Worm (Caenorhabditis elegans) whole organism, young adult: ENCODE measurements around the gene lin-49.
A peak's percentile ranks its signal among the peaks of the same experiment; 100 is the strongest.

Experiments used
- B0019.2 ChIP-seq: fragments of 200-800 bp; sonication (Bioruptor generic); conservative IDR thresholded peaks from 2 replicates; pipeline ENCODE4 v1.3.6; 2022; ENCODE audit warnings: missing genetic modification reagents, missing genetic modification characterization, missing compliant biosample characterization
- B0035.1 ChIP-seq: sonication (generic microtip); optimal IDR thresholded peaks from 2 replicates; lab custom pipeline; 2016; ENCODE audit warnings: missing genetic modification characterization, mild to moderate bottlenecking, missing compliant biosample characterization, missing genotype, missing genetic modification reagents
- D2030.7 ChIP-seq: fragments of 200-800 bp; sonication (Bioruptor generic); IDR thresholded peaks from 2 replicates; pipeline ENCODE4 v1.3.6; 2022; ENCODE audit warnings: missing genetic modification reagents, missing genetic modification characterization, missing compliant biosample characterization
- F10E7.11 ChIP-seq: sonication (generic microtip); optimal IDR thresholded peaks from 2 replicates; lab custom pipeline; 2017; ENCODE audit warnings: mild to moderate bottlenecking, missing genetic modification characterization, moderate library complexity, missing compliant biosample characterization
- F33H1.4 ChIP-seq: fragments of 200-800 bp; sonication (Bioruptor generic); IDR thresholded peaks from 2 replicates; pipeline ENCODE4 v1.3.6; 2022; ENCODE audit warnings: missing genetic modification reagents, missing genetic modification characterization, missing compliant biosample characterization
- F57A8.1 ChIP-seq: fragments of 200-800 bp; sonication (Bioruptor generic); optimal IDR thresholded peaks from 2 replicates; lab custom pipeline; 2018; ENCODE audit warnings: mild to moderate bottlenecking, missing genetic modification characterization, moderate library complexity, missing compliant biosample characterization
- F57C9.4 ChIP-seq: sonication (generic microtip); optimal IDR thresholded peaks from 2 replicates; lab custom pipeline; 2017; ENCODE audit warnings: mild to moderate bottlenecking, missing genetic modification characterization, missing compliant biosample characterization
- K11D2.4 ChIP-seq: fragments of 200-800 bp; sonication (Bioruptor generic); IDR thresholded peaks from 2 replicates; pipeline ENCODE4 v1.3.6; 2022; ENCODE audit warnings: missing genetic modification reagents, missing genetic modification characterization, missing compliant biosample characterization
- Y56A3A.18 ChIP-seq: fragments of 200-800 bp; sonication (Bioruptor generic); IDR thresholded peaks from 2 replicates; pipeline ENCODE4 v1.3.6; 2022; ENCODE audit warnings: missing genetic modification reagents, missing genetic modification characterization, missing compliant biosample characterization
- akir-1 ChIP-seq: fragments of 200-800 bp; sonication (Bioruptor generic); optimal IDR thresholded peaks from 2 replicates; lab custom pipeline; 2018; ENCODE audit warnings: mild to moderate bottlenecking, missing genetic modification characterization, moderate library complexity, missing compliant biosample characterization
- ama-1 ChIP-seq, 3 experiments: fragments of 150-350 bp in 1 of 3; sonication (generic microtip) in 2 of 3; optimal IDR thresholded peaks; 2 replicates each; lab custom pipeline; 2014 to 2018; ENCODE audit warnings: missing biosample characterization in 2 of 3, missing genetic modification characterization in 2 of 3, missing genetic modification reagents in 2 of 3
- aptf-2 ChIP-seq: fragments of 200-800 bp; sonication (Bioruptor generic); conservative IDR thresholded peaks from 2 replicates; pipeline ENCODE4 v1.3.6; 2022; ENCODE audit warnings: missing genetic modification reagents, missing genetic modification characterization, missing compliant biosample characterization
- athp-1 ChIP-seq: sonication (generic microtip); optimal IDR thresholded peaks from 2 replicates; lab custom pipeline; 2017; ENCODE audit warnings: mild to moderate bottlenecking, missing genetic modification characterization, missing compliant biosample characterization
- attf-6 ChIP-seq: fragments of 200-800 bp; sonication (Bioruptor generic); IDR thresholded peaks from 2 replicates; pipeline ENCODE4 v1.3.6; 2022; ENCODE audit warnings: missing genetic modification reagents, missing genetic modification characterization, missing compliant biosample characterization
- bed-1 ChIP-seq: fragments of 200-800 bp; sonication (Bioruptor generic); IDR thresholded peaks from 2 replicates; pipeline ENCODE4 v1.3.6; 2022; ENCODE audit warnings: missing genetic modification reagents, missing genetic modification characterization, missing compliant biosample characterization
- ccch-3 ChIP-seq: fragments of 200-800 bp; sonication (Bioruptor generic); optimal IDR thresholded peaks from 2 replicates; lab custom pipeline; 2018; ENCODE audit warnings: mild to moderate bottlenecking, missing genetic modification characterization, missing compliant biosample characterization
- cebp-1 ChIP-seq, 2 experiments: fragments of 200-800 bp in 1 of 2; sonication (Bioruptor generic) in 1 of 2; sonication (generic microtip) in 1 of 2; IDR thresholded peaks in 1 of 2; optimal IDR thresholded peaks in 1 of 2; 2 replicates each; pipeline versions ENCODE4 v1.3.6 to Lab custom; 2017 to 2022; ENCODE audit warnings: missing compliant biosample characterization in 2 of 2, missing genetic modification characterization in 2 of 2, mild to moderate bottlenecking in 1 of 2, missing genetic modification reagents in 1 of 2, moderate library complexity in 1 of 2
- ceh-40 ChIP-seq: fragments of 200-800 bp; sonication (Bioruptor generic); IDR thresholded peaks from 2 replicates; pipeline ENCODE4 v1.3.6; 2022; ENCODE audit warnings: missing genetic modification characterization, missing compliant biosample characterization
- chd-7 ChIP-seq: sonication (generic microtip); optimal IDR thresholded peaks from 2 replicates; lab custom pipeline; 2016; ENCODE audit warnings: mild to moderate bottlenecking, missing genetic modification characterization, moderate library complexity, missing compliant biosample characterization
- egrh-3 ChIP-seq: fragments of 200-800 bp; sonication (Bioruptor generic); IDR thresholded peaks from 2 replicates; pipeline ENCODE4 v1.3.6; 2022; ENCODE audit warnings: missing genetic modification reagents, missing genetic modification characterization, missing compliant biosample characterization
- fkh-3 ChIP-seq: sonication (generic microtip); optimal IDR thresholded peaks from 2 replicates; lab custom pipeline; 2016; ENCODE audit warnings: mild to moderate bottlenecking, missing genetic modification characterization, missing compliant biosample characterization
- hlh-12 ChIP-seq: sonication (generic microtip); optimal IDR thresholded peaks from 2 replicates; lab custom pipeline; 2016; ENCODE audit warnings: missing genetic modification characterization, missing compliant biosample characterization
- hmg-1.2 ChIP-seq: fragments of 200-800 bp; sonication (Bioruptor generic); IDR thresholded peaks from 2 replicates; pipeline ENCODE4 v1.3.6; 2022; ENCODE audit warnings: missing genetic modification reagents, missing genetic modification characterization, missing compliant biosample characterization
- let-526 ChIP-seq: fragments of 200-800 bp; sonication (Bioruptor generic); IDR thresholded peaks from 2 replicates; pipeline ENCODE4 v1.3.6; 2022; ENCODE audit warnings: missing genetic modification reagents, missing genetic modification characterization, missing compliant biosample characterization
- lin-35 ChIP-seq, 3 experiments: fragments of 150-350 bp in 2 of 3; sonication (generic microtip) in 1 of 3; optimal IDR thresholded peaks; 2 replicates each; lab custom pipeline; 2014 to 2018; ENCODE audit warnings: missing biosample characterization in 3 of 3, missing genetic modification characterization in 3 of 3, missing genetic modification reagents in 3 of 3
- lin-40 ChIP-seq: sonication (generic microtip); optimal IDR thresholded peaks from 2 replicates; lab custom pipeline; 2016; ENCODE audit warnings: missing genetic modification characterization, mild to moderate bottlenecking, missing compliant biosample characterization, missing genotype, missing genetic modification reagents
- lsl-1 ChIP-seq: fragments of 200-800 bp; sonication (Bioruptor generic); optimal IDR thresholded peaks from 2 replicates; lab custom pipeline; 2018; ENCODE audit warnings: mild to moderate bottlenecking, missing genetic modification characterization, moderate library complexity, missing compliant biosample characterization
- lsy-27 ChIP-seq: sonication (generic microtip); optimal IDR thresholded peaks from 2 replicates; lab custom pipeline; 2017; ENCODE audit warnings: missing genetic modification characterization, mild to moderate bottlenecking, missing compliant biosample characterization, antibody characterized with exemption, missing genotype, borderline replicate concordance; ENCODE audit not compliant: insufficient read depth
- madf-8 ChIP-seq: fragments of 200-800 bp; sonication (Bioruptor generic); conservative IDR thresholded peaks from 2 replicates; pipeline ENCODE4 v1.3.6; 2022; ENCODE audit warnings: missing genetic modification reagents, missing genetic modification characterization, missing compliant biosample characterization
- nfyb-1 ChIP-seq: fragments of 200-800 bp; sonication (Bioruptor generic); IDR thresholded peaks from 2 replicates; pipeline ENCODE4 v1.3.6; 2022; ENCODE audit warnings: missing genetic modification reagents, missing genetic modification characterization, missing compliant biosample characterization
- repo-1 ChIP-seq: sonication (generic microtip); optimal IDR thresholded peaks from 2 replicates; lab custom pipeline; 2017; ENCODE audit warnings: mild to moderate bottlenecking, missing genetic modification characterization, missing compliant biosample characterization
- rpc-1 ChIP-seq, 2 experiments: fragments of 150-350 bp in 1 of 2; sonication (generic microtip) in 1 of 2; optimal IDR thresholded peaks; 2 replicates each; lab custom pipeline; 2014 to 2018; ENCODE audit warnings: missing biosample characterization in 1 of 2, missing genetic modification characterization in 1 of 2, missing genetic modification reagents in 1 of 2, missing genotype in 1 of 2
- snpc-1.1 ChIP-seq: sonication (generic microtip); optimal IDR thresholded peaks from 2 replicates; lab custom pipeline; 2017; ENCODE audit warnings: missing genetic modification characterization, mild to moderate bottlenecking, missing compliant biosample characterization, antibody characterized with exemption, moderate library complexity, missing genotype, missing genetic modification reagents; ENCODE audit not compliant: insufficient read depth
- snpc-4 ChIP-seq, 5 experiments: fragments of 150-350 bp in 1 of 5; sonication (generic microtip) in 4 of 5; optimal IDR thresholded peaks; 2 replicates each; lab custom pipeline; 2014 to 2018; ENCODE audit warnings: missing genetic modification characterization in 5 of 5, missing biosample characterization in 3 of 5, antibody characterized with exemption in 2 of 5, mild to moderate bottlenecking in 2 of 5, missing compliant biosample characterization in 2 of 5, missing genotype in 2 of 5, moderate library complexity in 2 of 5, missing genetic modification reagents in 1 of 5
- somi-1 ChIP-seq: fragments of 200-800 bp; sonication (Bioruptor generic); optimal IDR thresholded peaks from 2 replicates; lab custom pipeline; 2018; ENCODE audit warnings: mild to moderate bottlenecking, missing genetic modification characterization, missing compliant biosample characterization
- xnd-1 ChIP-seq: sonication (generic microtip); optimal IDR thresholded peaks from 2 replicates; lab custom pipeline; 2016; ENCODE audit warnings: missing genotype, missing genetic modification reagents, missing genetic modification characterization, missing compliant biosample characterization

lin-49 gene

DNA sequence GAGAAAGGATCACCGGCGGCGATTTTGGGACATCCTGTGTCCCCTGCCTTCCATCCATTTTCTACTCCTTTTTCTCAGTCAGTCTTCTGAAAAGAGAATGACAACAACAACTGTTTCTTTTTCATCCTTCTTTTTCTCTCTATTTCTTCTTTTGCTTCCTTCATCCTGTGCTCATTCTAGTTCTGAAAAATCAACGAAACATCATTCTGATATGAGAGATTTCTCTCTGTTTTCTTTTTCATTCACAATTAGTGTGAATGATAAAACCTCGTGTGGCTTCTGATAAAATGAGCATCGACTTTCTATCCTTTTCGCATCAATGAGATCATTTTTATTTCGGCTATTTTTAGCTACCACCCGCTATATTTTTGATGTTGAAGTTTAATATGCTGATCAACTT is 15.3 kb upstream of the lin-49 start:
- TF ChIP-seq F57C9.4 (no peak), B0019.2 (GFP tag; lab: Robert Waterston, UW) (no peak), lsy-27 (tag; lab: Kevin White, UChicago) (no peak), bed-1 (GFP tag; lab: Robert Waterston, UW) (no peak), K11D2.4 (GFP tag; lab: Robert Waterston, UW) (no peak), chd-7 (no peak), hmg-1.2 (no peak), rpc-1 (optimal IDR thresholded peaks at IDR 0.05; lab: Kevin White, UChicago) (no peak), rpc-1 (tag; optimal IDR thresholded peaks at IDR 0.05; lab: Kevin White, UChicago) (no peak), hlh-12 (no peak), ccch-3 (GFP tag; lab: Kevin White, UChicago) (no peak), lin-35 (GFP tag; optimal IDR thresholded peaks at IDR 0.05; lab: Kevin White, UChicago) (no peak), repo-1 (tag; lab: Kevin White, UChicago) (no peak), ama-1 (optimal IDR thresholded peaks at IDR 0.05; lab: Kevin White, UChicago) (no peak), ama-1 (GFP tag; optimal IDR thresholded peaks at IDR 0.05; lab: Kevin White, UChicago) (no peak), B0035.1 (tag; lab: Kevin White, UChicago) (no peak), aptf-2 (GFP tag; lab: Robert Waterston, UW) (no peak), attf-6 (no peak)

DNA sequence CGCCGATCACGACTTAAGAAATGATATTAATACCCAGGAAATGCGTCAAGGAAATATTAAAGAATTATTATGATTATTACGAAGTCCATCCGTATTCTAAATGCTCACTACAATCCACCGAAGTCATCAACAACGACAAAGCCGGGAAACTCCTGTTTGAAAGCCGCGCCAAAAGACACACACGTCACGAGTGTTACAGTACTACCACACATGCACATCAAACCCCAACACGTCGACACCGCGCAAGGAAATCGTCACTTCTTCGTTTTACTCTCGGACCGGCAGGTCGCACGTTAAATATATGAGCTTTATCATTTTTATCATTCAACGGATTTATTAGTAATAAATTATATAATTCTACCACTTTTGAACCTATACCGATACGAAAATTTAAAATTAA is 13.0 kb upstream of the lin-49 start:
- TF ChIP-seq F33H1.4 (GFP tag; lab: Robert Waterston, UW) (peak; percentile 73), lsl-1 (GFP tag; lab: Kevin White, UChicago) (peak; percentile 54)

DNA sequence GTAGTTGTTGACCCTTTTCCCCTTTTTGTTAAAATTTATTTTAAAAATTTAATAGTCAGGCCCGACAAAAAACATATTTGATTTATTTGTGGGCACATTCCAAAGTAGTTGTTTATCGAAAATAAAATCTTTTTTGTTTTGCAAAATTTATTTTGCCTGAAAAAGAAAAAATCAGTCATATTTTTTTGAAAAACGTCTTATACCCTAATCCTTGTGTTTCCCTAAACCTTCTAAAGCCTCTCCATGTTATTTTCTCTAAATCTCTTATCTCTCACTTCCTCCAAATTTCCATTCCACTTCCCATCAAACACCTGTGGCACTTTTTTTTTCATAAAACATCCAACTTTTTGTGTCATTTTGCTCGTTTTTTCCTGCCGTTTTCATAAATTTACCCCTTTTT is 12.3 kb upstream of the lin-49 start:
- no peak for TF ChIP-seq Y56A3A.18
- no peak for TF ChIP-seq somi-1 (GFP tag; lab: Kevin White, UChicago)
- TF ChIP-seq F57A8.1 (GFP tag; lab: Kevin White, UChicago), result no peak
- TF ChIP-seq snpc-4 (GFP tag; optimal IDR thresholded peaks at IDR 0.05; lab: Kevin White, UChicago), result no peak
- TF ChIP-seq snpc-4 (tag; optimal IDR thresholded peaks at IDR 0.05; lab: Kevin White, UChicago), result no peak
- TF ChIP-seq lsl-1 (GFP tag; lab: Kevin White, UChicago), result no peak
- no peak for TF ChIP-seq nfyb-1
- TF ChIP-seq snpc-1.1 (tag; lab: Kevin White, UChicago), result no peak
- no peak for TF ChIP-seq egrh-3
- TF ChIP-seq athp-1 (tag; lab: Kevin White, UChicago), result no peak
- no peak for TF ChIP-seq lin-40 (tag; lab: Kevin White, UChicago)
- TF ChIP-seq akir-1 (GFP tag; lab: Kevin White, UChicago), result no peak
- no peak for TF ChIP-seq D2030.7 (GFP tag; lab: Robert Waterston, UW)
- TF ChIP-seq let-526 (GFP tag; lab: Robert Waterston, UW), result no peak

DNA sequence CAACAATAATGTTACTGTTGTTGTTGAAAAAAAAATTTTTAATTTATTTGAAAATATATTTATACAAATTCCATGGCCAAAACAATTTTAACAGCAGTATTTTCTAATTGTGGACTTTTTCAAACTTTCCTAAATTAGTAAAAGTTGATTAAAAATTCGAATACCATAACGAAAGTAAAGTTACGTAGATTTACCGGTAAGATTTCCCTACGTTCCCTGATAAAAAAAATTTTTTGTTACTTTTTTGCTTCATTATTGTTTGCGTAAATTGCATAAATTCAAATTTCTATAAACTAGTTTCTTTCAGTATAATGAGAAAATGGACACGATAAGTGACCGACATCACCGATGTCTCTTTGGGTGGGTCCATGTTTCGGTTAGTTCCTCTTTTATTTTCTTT is 11.5 kb upstream of the lin-49 start, which contains the start of gene F42A9.6:
Gene F42A9.6 (plus strand): TSS at position 301 of the 400 bp plus-strand sequence.
- TF ChIP-seq cebp-1 (GFP tag; IDR thresholded peaks at IDR 0.05; lab: Robert Waterston, UW) (no peak), cebp-1 (tag; optimal IDR thresholded peaks at IDR 0.05; lab: Kevin White, UChicago) (no peak), xnd-1 (no peak), ceh-40 (GFP tag; lab: Robert Waterston, UW) (no peak), F10E7.11 (tag; lab: Kevin White, UChicago) (no peak), madf-8 (no peak), K11D2.4 (GFP tag; lab: Robert Waterston, UW) (no peak), fkh-3 (tag; lab: Kevin White, UChicago) (no peak)
